Worm (Caenorhabditis elegans) whole organism, L4 larva: ENCODE results near the gene Y45G5AL.1.

Experiments used
- ces-1 ChIP-seq: fragments of 150-350 bp; sonication (generic microtip); optimal IDR thresholded peaks from 4 replicates; lab custom pipeline; 2014; ENCODE audit warnings: missing biosample characterization, missing genetic modification reagents, missing genetic modification characterization
- snpc-4 ChIP-seq: fragments of 150-350 bp; optimal IDR thresholded peaks from 2 replicates; lab custom pipeline; 2014; ENCODE audit warnings: missing biosample characterization, missing genetic modification characterization

ce11 chrV:4114627-4115026 lies 29.7 kb upstream of the Y45G5AL.1 start, which contains the start of gene srw-133:
- TF ChIP-seq ces-1 (no peak), snpc-4 (tag; lab: Kevin White, UChicago) (no peak)
